Fruit fly (Drosophila melanogaster): ENCODE data around the gene RpS21.

The RpS21 gene

dm6 chr2L:2897024-2897549, 41.2 kb downstream of the RpS21 start (continued):
- TF ChIP-seq lola (GFP tag; optimal IDR thresholded peaks at IDR 0.05): peak in 1 of 3 experiments; percentile 67
- peak; percentile 91 for TF ChIP-seq CG4820 (GFP tag; optimal IDR thresholded peaks at IDR 0.05)
- TF ChIP-seq CG16779 (GFP tag; IDR thresholded peaks at IDR 0.05): 0 out of 2 replicates have a peak, but pooled peaks have one; percentile 46
- TF ChIP-seq B-H1 (GFP tag; IDR thresholded peaks at IDR 0.05): peak; percentile 73
- peak; percentile 75 for TF ChIP-seq CG11723 (GFP tag; optimal IDR thresholded peaks at IDR 0.05)
- TF ChIP-seq CG9609 (GFP tag; optimal IDR thresholded peaks at IDR 0.05): peak; percentile 90
- TF ChIP-seq Abd-B (GFP tag; optimal IDR thresholded peaks at IDR 0.05): peak; percentile 87
- TF ChIP-seq CG2199 (GFP tag; IDR thresholded peaks at IDR 0.05): peak; percentile 90; the same call in 2 of the 3 replicates
- peak; percentile 82 for TF ChIP-seq H2.0 (GFP tag; IDR thresholded peaks at IDR 0.05)
- peak; percentile 67 for TF ChIP-seq gcm (GFP tag; optimal IDR thresholded peaks at IDR 0.05)
- TF ChIP-seq Aef1 (GFP tag; IDR thresholded peaks at IDR 0.05): peak; percentile 81
- TF ChIP-seq Vsx1 (GFP tag; optimal IDR thresholded peaks at IDR 0.05): peak; percentile 51
- peak; percentile 65 for TF ChIP-seq org-1 (GFP tag; optimal IDR thresholded peaks at IDR 0.05)
- peak; percentile 81 for TF ChIP-seq btn (GFP tag; optimal IDR thresholded peaks at IDR 0.05)
- peak; percentile 71 for TF ChIP-seq CG11695 (GFP tag; IDR thresholded peaks at IDR 0.05)
- peak; percentile 17 for TF ChIP-seq CG7271 (tag; optimal IDR thresholded peaks at IDR 0.05)
- peak; percentile 88 for TF ChIP-seq chm (GFP tag; IDR thresholded peaks at IDR 0.05)
- TF ChIP-seq odd (GFP tag; optimal IDR thresholded peaks at IDR 0.05): peak; percentile 56
- TF ChIP-seq CG17802 (tag; optimal IDR thresholded peaks at IDR 0.05): peak; percentile 39
- peak; percentile 72 for TF ChIP-seq repo (GFP tag; optimal IDR thresholded peaks at IDR 0.05)
- peak; percentile 86 for TF ChIP-seq shn (GFP tag; optimal IDR thresholded peaks at IDR 0.05)
- peak; percentile 71 for TF ChIP-seq CG18599 (GFP tag; optimal IDR thresholded peaks at IDR 0.05)
- TF ChIP-seq ci (GFP tag; IDR thresholded peaks at IDR 0.05): peak; percentile 93
- TF ChIP-seq unc-4 (GFP tag; IDR thresholded peaks at IDR 0.05; ENCODE audit: partially characterized antibody): no peak
- peak; percentile 78 for TF ChIP-seq tup (GFP tag; optimal IDR thresholded peaks at IDR 0.05)
- TF ChIP-seq pros (GFP tag; optimal IDR thresholded peaks at IDR 0.05): peak; percentile 66
- no peak for TF ChIP-seq lbe (GFP tag; optimal IDR thresholded peaks at IDR 0.05)
- TF ChIP-seq CG13287 (GFP tag; IDR thresholded peaks at IDR 0.05; ENCODE audit: partially characterized antibody): no peak
- peak; percentile 79 for TF ChIP-seq Ada2b (GFP tag; IDR thresholded peaks at IDR 0.05)
- TF ChIP-seq so (GFP tag; IDR thresholded peaks at IDR 0.05): peak; percentile 63; the same call in 1 of the 3 replicates
- TF ChIP-seq CG17186 (GFP tag; optimal IDR thresholded peaks at IDR 0.05): no peak
- TF ChIP-seq CG3847 (GFP tag; IDR thresholded peaks at IDR 0.05): peak; percentile 58
- peak; percentile 56 for TF ChIP-seq CG10267 (tag; optimal IDR thresholded peaks at IDR 0.05)
- no peak for TF ChIP-seq Poxn (GFP tag; IDR thresholded peaks at IDR 0.05)
- TF ChIP-seq CG1832 (GFP tag; optimal IDR thresholded peaks at IDR 0.05): peak; percentile 63
- TF ChIP-seq YL-1 (GFP tag; optimal IDR thresholded peaks at IDR 0.05): no peak
- peak; percentile 84 for TF ChIP-seq ase (GFP tag; IDR thresholded peaks at IDR 0.05)
- TF ChIP-seq BtbVII (GFP tag; optimal IDR thresholded peaks at IDR 0.05): peak; percentile 21
- no peak for TF ChIP-seq hth (optimal IDR thresholded peaks at IDR 0.05)
- peak; percentile 90 for TF ChIP-seq Ptx1 (GFP tag; IDR thresholded peaks at IDR 0.05)
- TF ChIP-seq Six4 (GFP tag; optimal IDR thresholded peaks at IDR 0.05): peak; percentile 80
- TF ChIP-seq Hr3 (GFP tag; optimal IDR thresholded peaks at IDR 0.05): peak; percentile 83
- TF ChIP-seq Jarid2 (GFP tag; optimal IDR thresholded peaks at IDR 0.05): peak; percentile 15
- peak; percentile 81 for TF ChIP-seq CG11398 (GFP tag; optimal IDR thresholded peaks at IDR 0.05)
- peak; percentile 73 for TF ChIP-seq Meics (GFP tag; optimal IDR thresholded peaks at IDR 0.05)
- TF ChIP-seq CG4282 (GFP tag; optimal IDR thresholded peaks at IDR 0.05): no peak
- TF ChIP-seq GATAe (GFP tag; conservative IDR thresholded peaks at IDR 0.05): peak; percentile 34; the same call in 1 of the 2 replicates
- peak; percentile 79 for TF ChIP-seq CG9876 (GFP tag; optimal IDR thresholded peaks at IDR 0.05)
- peak; percentile 81 for TF ChIP-seq CG9727 (GFP tag; optimal IDR thresholded peaks at IDR 0.05)
- peak; percentile 7 for TF ChIP-seq Sry-β (GFP tag; optimal IDR thresholded peaks at IDR 0.05)

Data from whole organism, embryonic.